Fruit fly (Drosophila melanogaster) whole organism, pupa: ENCODE results near the gene Alp11.

ENCODE experiments used
- CG8159 ChIP-seq: fragments of 200-800 bp; sonication (Bioruptor generic); optimal IDR thresholded peaks from 3 replicates; lab custom pipeline; 2018; ENCODE audit warnings: missing biosample characterization, mild to moderate bottlenecking, missing genetic modification characterization, moderate library complexity
- gl ChIP-seq: fragments of 200-800 bp; sonication (Bioruptor generic); optimal IDR thresholded peaks from 2 replicates; lab custom pipeline; 2018; ENCODE audit warnings: missing biosample characterization, mild to moderate bottlenecking, missing genetic modification characterization

DNA sequence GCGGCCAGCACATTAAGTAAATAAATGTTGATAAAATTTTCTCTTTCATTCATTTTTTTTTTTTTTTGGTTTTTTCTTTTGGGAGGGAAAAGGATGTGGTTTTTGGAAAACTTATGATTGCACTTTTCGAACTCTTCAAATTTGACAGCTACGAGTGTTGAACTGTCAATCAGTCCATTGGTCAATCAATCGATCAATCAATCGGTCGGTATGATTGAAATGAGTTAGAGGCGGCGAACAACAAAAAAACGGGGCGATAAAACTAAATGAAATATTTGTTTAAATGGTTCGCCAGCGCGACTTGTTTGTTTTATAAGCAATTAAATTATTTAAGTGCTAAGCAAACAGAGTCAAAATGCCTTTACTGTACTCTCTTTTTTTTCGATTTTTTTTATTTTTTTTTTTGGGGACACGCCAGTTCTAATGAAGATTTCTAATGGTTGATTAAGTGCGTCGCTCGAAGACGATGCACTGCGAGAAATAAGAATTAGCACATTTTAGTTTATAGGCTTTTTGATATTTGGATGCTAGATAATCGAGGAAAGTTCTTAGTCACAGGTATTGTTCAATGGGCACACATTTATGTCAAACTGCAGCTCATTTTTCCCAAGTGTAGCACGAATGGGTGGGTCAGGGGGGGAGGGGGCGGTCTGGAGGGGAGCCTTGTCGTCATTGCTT, 31.6 kb downstream of the Alp11 start:
- no peak for TF ChIP-seq gl (tag; lab: Kevin White, UChicago)
- no peak for TF ChIP-seq CG8159 (tag; lab: Kevin White, UChicago)
